Worm (Caenorhabditis elegans) whole organism, young adult: ENCODE data around the gene D1022.4.
A peak's percentile ranks its signal among the peaks of the same experiment; 100 is the strongest.

ENCODE experiments used
- B0019.2 ChIP-seq: fragments of 200-800 bp; sonication (Bioruptor generic); conservative IDR thresholded peaks from 2 replicates; pipeline ENCODE4 v1.3.6; 2022; ENCODE audit warnings: missing genetic modification reagents, missing genetic modification characterization, missing compliant biosample characterization
- F37B4.10 ChIP-seq: fragments of 200-800 bp; sonication (Bioruptor generic); IDR thresholded peaks from 2 replicates; pipeline ENCODE4 v1.3.6; 2022; ENCODE audit warnings: missing genetic modification characterization, missing compliant biosample characterization
- attf-5 ChIP-seq: fragments of 200-800 bp; sonication (Bioruptor generic); optimal IDR thresholded peaks from 2 replicates; lab custom pipeline; 2018; ENCODE audit warnings: mild to moderate bottlenecking, missing genetic modification characterization, missing compliant biosample characterization
- ekl-4 ChIP-seq: fragments of 200-800 bp; sonication (Bioruptor generic); IDR thresholded peaks from 2 replicates; pipeline ENCODE4 v1.3.6; 2022; ENCODE audit warnings: missing genetic modification reagents, missing genetic modification characterization, missing compliant biosample characterization
- hrde-1 ChIP-seq: sonication (generic microtip); optimal IDR thresholded peaks from 2 replicates; lab custom pipeline; 2016; ENCODE audit warnings: missing genetic modification characterization, mild to moderate bottlenecking, missing compliant biosample characterization, moderate library complexity, missing genotype, missing genetic modification reagents, borderline replicate concordance
- lin-40 ChIP-seq: sonication (generic microtip); optimal IDR thresholded peaks from 2 replicates; lab custom pipeline; 2016; ENCODE audit warnings: missing genetic modification characterization, mild to moderate bottlenecking, missing compliant biosample characterization, missing genotype, missing genetic modification reagents
- nhr-80 ChIP-seq: sonication (generic microtip); optimal IDR thresholded peaks from 2 replicates; lab custom pipeline; 2016; ENCODE audit warnings: missing genetic modification characterization, missing compliant biosample characterization
- tbp1 ChIP-seq: fragments of 200-800 bp; sonication (Bioruptor generic); optimal IDR thresholded peaks from 2 replicates; lab custom pipeline; 2018; ENCODE audit warnings: mild to moderate bottlenecking, missing genetic modification characterization, missing compliant biosample characterization

ce11 chrII:7478487-7479234 is 21.6 kb upstream of the D1022.4 start, which contains the start of the genes aka-1 and ubc-6:
- peak; percentile 72 for TF ChIP-seq tbp1 (GFP tag; lab: Kevin White, UChicago)
- TF ChIP-seq lin-40 = peak; percentile 95
- TF ChIP-seq F37B4.10 (GFP tag; lab: Robert Waterston, UW) = 0 out of 2 replicates have a peak, but pooled peaks have one; percentile 85
- TF ChIP-seq hrde-1 (tag; lab: Kevin White, UChicago) = peak; percentile 48
- peak; percentile 86 for TF ChIP-seq nhr-80
- TF ChIP-seq attf-5 (GFP tag; lab: Kevin White, UChicago) = peak; percentile 96
- peak; percentile 97 for TF ChIP-seq B0019.2 (GFP tag; lab: Robert Waterston, UW)
- peak; percentile 96 for TF ChIP-seq ekl-4 (GFP tag; lab: Robert Waterston, UW)
